Worm (Caenorhabditis elegans) whole organism, midembryonic: ENCODE measurements around the gene paqr-2.

ENCODE experiments used
- cog-1 ChIP-seq: sonication (generic microtip); optimal IDR thresholded peaks from 2 replicates; lab custom pipeline; 2016; ENCODE audit warnings: missing genetic modification characterization, missing compliant biosample characterization
- flt-1 ChIP-seq: fragments of 200-800 bp; sonication (Bioruptor generic); IDR thresholded peaks from 2 replicates; pipeline ENCODE4 v1.3.6; 2022; ENCODE audit warnings: missing genetic modification characterization, missing compliant biosample characterization
- tab-1 ChIP-seq: fragments of 200-800 bp; sonication (Bioruptor generic); IDR thresholded peaks from 2 replicates; pipeline ENCODE4 v1.3.6; 2022; ENCODE audit warnings: missing genetic modification characterization, missing compliant biosample characterization

DNA sequence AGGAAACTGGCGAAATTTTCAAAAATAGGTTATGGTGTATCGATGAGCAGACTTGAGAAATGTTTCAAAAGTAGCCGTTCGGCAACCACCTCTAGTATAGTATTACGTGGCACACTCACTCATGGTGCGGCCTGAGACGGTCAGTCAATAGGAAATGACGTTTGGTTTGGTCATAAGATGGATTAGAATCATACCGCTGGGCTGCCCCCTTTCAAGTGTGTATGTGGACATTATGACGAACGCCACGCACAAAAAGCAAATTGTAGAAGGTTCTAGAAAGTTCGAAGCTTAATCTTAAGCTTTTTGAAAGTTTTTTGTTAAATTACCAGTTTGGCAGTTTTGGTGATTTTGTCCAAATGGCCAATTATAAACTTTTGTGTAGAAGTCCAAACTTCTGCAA is 44.6 kb upstream of the paqr-2 start:
- TF ChIP-seq tab-1 (GFP tag; lab: Robert Waterston, UW), result no peak
- TF ChIP-seq flt-1 (GFP tag; lab: Robert Waterston, UW), result no peak
- no peak for TF ChIP-seq cog-1 (tag; lab: Kevin White, UChicago)
